Worm (Caenorhabditis elegans): ENCODE measurements around the gene kmo-2.

kmo-2 gene

DNA sequence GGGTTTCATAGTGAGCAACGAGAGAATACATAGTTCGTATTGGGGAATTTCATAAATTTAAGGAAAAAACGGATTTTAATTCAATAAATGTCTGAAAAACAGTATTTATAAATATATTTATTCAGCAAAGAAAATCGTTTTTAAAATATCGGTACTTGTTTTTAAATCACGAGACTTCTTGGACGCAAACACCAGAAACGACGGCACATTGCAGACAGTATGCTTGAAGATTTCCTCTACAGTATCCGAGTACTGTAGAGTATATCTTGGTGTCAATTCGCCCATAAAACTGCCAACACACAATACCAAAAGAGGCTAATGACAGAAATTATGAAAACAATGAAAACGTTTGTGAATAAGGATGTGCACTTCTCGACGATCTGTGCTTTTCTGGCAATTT, 2.5 kb downstream of the kmo-2 start (continued):
- TF ChIP-seq lin-35 (GFP tag; optimal IDR thresholded peaks at IDR 0.05) (no peak), mel-28 (tag; optimal IDR thresholded peaks at IDR 0.05; ENCODE audit: borderline replicate concordance) (no peak), lsl-1 (GFP tag; optimal IDR thresholded peaks at IDR 0.05) (peak; percentile 86), lir-1 (GFP tag; conservative IDR thresholded peaks at IDR 0.05) (no peak), pbrm-1 (GFP tag; IDR thresholded peaks at IDR 0.05) (0 out of 2 replicates have a peak, but pooled peaks have one; percentile 37), F49E8.2 (tag; optimal IDR thresholded peaks at IDR 0.05; ENCODE audit: insufficient read depth) (no peak), xnd-1 (tag; optimal IDR thresholded peaks at IDR 0.05) (no peak), hrde-1 (tag; optimal IDR thresholded peaks at IDR 0.05; ENCODE audit: borderline replicate concordance) (no peak), rec-8 (tag; optimal IDR thresholded peaks at IDR 0.05) (no peak), chd-7 (tag; optimal IDR thresholded peaks at IDR 0.05) (no peak), madf-6 (GFP tag; IDR thresholded peaks at IDR 0.05) (no peak; the same call in 1 of the 2 replicates), bed-2 (GFP tag; IDR thresholded peaks at IDR 0.05) (no peak), T07F8.4 (tag; optimal IDR thresholded peaks at IDR 0.05) (no peak), B0035.1 (tag; optimal IDR thresholded peaks at IDR 0.05) (no peak), snpc-3.4 (tag; optimal IDR thresholded peaks at IDR 0.05) (peak; percentile 24), K11D2.4 (GFP tag; IDR thresholded peaks at IDR 0.05) (0 out of 2 replicates have a peak, but pooled peaks have one; percentile 18), F22D6.2 (tag; optimal IDR thresholded peaks at IDR 0.05) (no peak)

DNA sequence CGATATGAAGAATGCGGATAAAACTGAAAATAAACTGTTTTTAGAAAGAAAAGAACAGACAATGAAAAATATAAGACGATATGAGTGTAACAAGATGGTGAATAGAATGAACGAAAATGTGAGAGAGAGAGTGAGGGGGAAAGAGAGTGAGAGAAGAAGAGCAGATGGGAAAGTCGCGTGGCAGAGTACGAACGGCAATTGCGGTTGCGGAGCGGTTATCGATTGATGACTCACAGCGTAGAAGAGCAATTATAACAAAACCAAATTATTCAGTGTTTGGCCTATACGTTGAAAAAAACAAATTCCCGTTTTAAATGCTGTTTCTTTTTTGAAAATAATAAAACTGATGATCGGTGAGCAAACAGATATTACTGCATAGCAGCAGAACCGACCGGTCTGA, 3.0 kb downstream of the kmo-2 start, which contains the start of gene pqn-53:
TSS of gene pqn-53 (minus strand) at position 23 of the 400 bp plus-strand sequence.
- TF ChIP-seq cebp-1 (GFP tag; IDR thresholded peaks at IDR 0.05) (no peak), cebp-1 (tag; optimal IDR thresholded peaks at IDR 0.05) (peak; percentile 36), mel-28 (tag; optimal IDR thresholded peaks at IDR 0.05; ENCODE audit: borderline replicate concordance) (no peak), ekl-4 (GFP tag; IDR thresholded peaks at IDR 0.05) (0 out of 2 replicates have a peak, but pooled peaks have one; percentile 31), lin-54 (GFP tag; optimal IDR thresholded peaks at IDR 0.05) (peak; percentile 23), ztf-25 (GFP tag; IDR thresholded peaks at IDR 0.05) (no peak), madf-3 (GFP tag; IDR thresholded peaks at IDR 0.05) (0 out of 2 replicates have a peak, but pooled peaks have one; percentile 48), attf-5 (GFP tag; optimal IDR thresholded peaks at IDR 0.05) (peak; percentile 21), lag-1 (GFP tag; IDR thresholded peaks at IDR 0.05) (no peak), tbx-9 (tag; optimal IDR thresholded peaks at IDR 0.05; ENCODE audit: borderline replicate concordance) (no peak), nhr-80 (tag; optimal IDR thresholded peaks at IDR 0.05) (peak; percentile 12), ZK185.1 (tag; optimal IDR thresholded peaks at IDR 0.05; ENCODE audit: poor library complexity, severe bottlenecking) (peak; percentile 8), madf-6 (GFP tag; IDR thresholded peaks at IDR 0.05) (0 out of 2 replicates have a peak, but pooled peaks have one; percentile 26), hmg-1.2 (GFP tag; IDR thresholded peaks at IDR 0.05) (peak; percentile 26; the same call in 1 of the 2 replicates), attf-6 (GFP tag; IDR thresholded peaks at IDR 0.05) (0 out of 2 replicates have a peak, but pooled peaks have one; percentile 31), B0035.1 (tag; optimal IDR thresholded peaks at IDR 0.05) (no peak)

DNA sequence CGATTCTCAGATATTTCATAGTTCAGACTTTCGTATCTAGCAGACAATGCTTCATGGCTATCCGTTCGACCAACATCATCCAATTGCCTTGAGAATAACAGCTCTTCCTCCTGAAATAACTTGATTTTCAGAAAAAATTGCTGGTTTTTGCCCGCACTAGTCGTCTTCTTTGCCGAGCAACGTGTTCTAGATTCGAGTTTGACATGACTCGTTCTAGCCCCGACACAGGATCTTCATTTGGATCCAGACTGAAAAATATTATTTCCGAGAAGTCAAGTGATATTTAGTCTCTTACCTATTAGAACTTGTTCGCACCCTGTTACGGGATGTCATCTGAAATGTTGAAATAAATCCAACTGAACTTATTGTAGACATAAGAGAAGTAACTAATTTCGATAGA, 5.3 kb downstream of the kmo-2 start, which contains the start of gene clh-6:
TSS of gene clh-6 (minus strand) at position 333 of the 400 bp plus-strand sequence.
- TF ChIP-seq Y53G8AR.9 (GFP tag; conservative IDR thresholded peaks at IDR 0.05) (peak; percentile 69; the same call in 1 of the 2 replicates), rpc-1 (optimal IDR thresholded peaks at IDR 0.05) (no peak), rpc-1 (tag; optimal IDR thresholded peaks at IDR 0.05) (no peak), ztf-28 (GFP tag; IDR thresholded peaks at IDR 0.05) (no peak), hmg-1.2 (GFP tag; IDR thresholded peaks at IDR 0.05) (no peak), lin-35 (GFP tag; optimal IDR thresholded peaks at IDR 0.05) (peak in 1 of 3 experiments; percentile 49), rcor-1 (GFP tag; IDR thresholded peaks at IDR 0.05) (no peak), ekl-4 (GFP tag; IDR thresholded peaks at IDR 0.05) (0 out of 2 replicates have a peak, but pooled peaks have one; percentile 40), mel-28 (tag; optimal IDR thresholded peaks at IDR 0.05; ENCODE audit: borderline replicate concordance) (no peak), ZK185.1 (tag; optimal IDR thresholded peaks at IDR 0.05; ENCODE audit: poor library complexity, severe bottlenecking) (no peak), cebp-1 (GFP tag; IDR thresholded peaks at IDR 0.05) (no peak), cebp-1 (tag; optimal IDR thresholded peaks at IDR 0.05) (peak; percentile 35), snpc-3.4 (tag; optimal IDR thresholded peaks at IDR 0.05) (peak; percentile 51), rec-8 (tag; optimal IDR thresholded peaks at IDR 0.05) (no peak), athp-1 (tag; optimal IDR thresholded peaks at IDR 0.05) (no peak), K11D2.4 (GFP tag; IDR thresholded peaks at IDR 0.05) (no peak), ceh-79 (tag; optimal IDR thresholded peaks at IDR 0.05) (no peak), ztf-26 (tag; optimal IDR thresholded peaks at IDR 0.05) (peak; percentile 36), ceh-58 (GFP tag; IDR thresholded peaks at IDR 0.05) (no peak), snpc-1.3 (tag; optimal IDR thresholded peaks at IDR 0.05; ENCODE audit: insufficient read depth) (no peak), sptf-2 (GFP tag; optimal IDR thresholded peaks at IDR 0.05) (no peak), ztf-25 (GFP tag; IDR thresholded peaks at IDR 0.05) (no peak), F10E7.11 (tag; optimal IDR thresholded peaks at IDR 0.05) (no peak), K12H6.12 (tag; optimal IDR thresholded peaks at IDR 0.05) (no peak)
